Worm (Caenorhabditis elegans) whole organism, L3 larva: ENCODE measurements around the gene nspe-6.

Source experiments
- fkh-10 ChIP-seq: sonication (generic microtip); optimal IDR thresholded peaks from 2 replicates; lab custom pipeline; 2017; ENCODE audit warnings: missing biosample characterization, missing genetic modification reagents, missing genetic modification characterization
- nhr-237 ChIP-seq: fragments of 150-350 bp; optimal IDR thresholded peaks from 2 replicates; lab custom pipeline; 2014; ENCODE audit warnings: missing biosample characterization, missing genetic modification characterization
- nhr-28 ChIP-seq: fragments of 150-350 bp; optimal IDR thresholded peaks from 2 replicates; lab custom pipeline; 2014; ENCODE audit warnings: missing biosample characterization, missing genetic modification characterization

DNA sequence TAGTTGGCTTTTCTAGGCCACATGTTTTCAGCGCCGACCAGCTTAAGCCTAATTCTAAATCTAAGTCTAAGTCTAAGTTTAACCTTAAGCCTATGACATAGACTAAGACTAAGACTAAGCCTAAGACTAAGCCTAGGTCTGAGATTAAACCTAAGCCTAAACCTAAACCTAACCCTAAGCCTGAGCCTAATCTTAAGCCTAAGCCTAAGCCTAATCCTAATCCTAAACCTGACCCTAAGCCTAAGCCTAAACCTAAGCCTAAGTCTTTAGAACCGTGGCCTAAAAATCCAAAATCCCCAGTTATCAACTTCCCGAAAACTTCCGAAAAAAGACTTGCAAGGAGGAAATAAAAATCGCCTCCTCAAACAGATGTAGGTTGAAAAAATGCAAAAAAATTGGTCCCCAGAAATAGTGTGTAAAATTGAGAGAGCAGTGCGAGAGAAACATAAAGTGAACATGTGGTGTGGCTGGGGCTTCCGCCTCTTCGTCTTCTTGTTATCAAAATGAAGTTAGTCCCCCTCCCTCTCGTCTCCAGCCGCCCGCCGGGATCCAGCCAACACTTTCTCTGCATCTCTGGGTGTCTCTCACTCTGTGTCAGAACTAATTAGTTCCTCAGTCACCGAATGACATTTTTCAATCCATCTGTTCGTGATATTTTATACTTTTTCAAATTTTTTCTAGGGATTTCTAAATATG is 43.8 kb upstream of the nspe-6 start:
- TF ChIP-seq fkh-10 (no peak), nhr-28 (tag; lab: Kevin White, UChicago) (no peak), nhr-237 (tag; lab: Kevin White, UChicago) (no peak)
